Fruit fly (Drosophila melanogaster) whole organism, prepupa: Measurements from ENCODE around the gene CG31800.

ENCODE experiments used
- Blimp-1 ChIP-seq: fragments of 200-800 bp; sonication (Bioruptor generic); optimal IDR thresholded peaks from 3 replicates; lab custom pipeline; 2017; ENCODE audit warnings: missing biosample characterization, missing genetic modification characterization, mild to moderate bottlenecking, moderate library complexity, missing genetic modification reagents
- CG10631 ChIP-seq: fragments of 200-800 bp; sonication (Bioruptor generic); optimal IDR thresholded peaks from 2 replicates; lab custom pipeline; 2016; ENCODE audit warnings: missing biosample characterization, missing genetic modification characterization
- CG11902 ChIP-seq: fragments of 200-800 bp; sonication (Bioruptor generic); optimal IDR thresholded peaks from 3 replicates; lab custom pipeline; 2016; ENCODE audit warnings: missing biosample characterization, missing genetic modification characterization
- CG1621 ChIP-seq: fragments of 200-800 bp; sonication (Bioruptor generic); optimal IDR thresholded peaks from 3 replicates; lab custom pipeline; 2018; ENCODE audit warnings: missing biosample characterization, mild to moderate bottlenecking, missing genetic modification characterization
- CG16779 ChIP-seq: fragments of 200-800 bp; sonication (Bioruptor generic); optimal IDR thresholded peaks from 3 replicates; lab custom pipeline; 2017; ENCODE audit warnings: missing biosample characterization, mild to moderate bottlenecking, missing genetic modification characterization
- CG31627 ChIP-seq: fragments of 200-800 bp; sonication (Bioruptor generic); optimal IDR thresholded peaks from 3 replicates; lab custom pipeline; 2016; ENCODE audit warnings: missing biosample characterization, missing genetic modification characterization
- CG32006 ChIP-seq: fragments of 200-800 bp; sonication (Bioruptor generic); optimal IDR thresholded peaks from 3 replicates; lab custom pipeline; 2017; ENCODE audit warnings: missing biosample characterization, mild to moderate bottlenecking, missing genetic modification characterization
- CG34406 ChIP-seq: fragments of 200-800 bp; sonication (Bioruptor generic); optimal IDR thresholded peaks from 3 replicates; lab custom pipeline; 2016; ENCODE audit warnings: missing biosample characterization, missing genetic modification characterization
- CG6163 ChIP-seq: fragments of 200-800 bp; sonication (Bioruptor generic); IDR thresholded peaks from 3 replicates; pipeline ENCODE4 v1.3.6; 2022; ENCODE audit warnings: missing biosample characterization, missing genetic modification characterization
- CG6792 ChIP-seq: fragments of 200-800 bp; sonication (Bioruptor generic); optimal IDR thresholded peaks from 3 replicates; lab custom pipeline; 2016; ENCODE audit warnings: missing biosample characterization, missing genetic modification characterization
- CG6854 ChIP-seq: fragments of 200-800 bp; sonication (Bioruptor generic); optimal IDR thresholded peaks from 2 replicates; lab custom pipeline; 2017; ENCODE audit warnings: missing biosample characterization, mild to moderate bottlenecking, missing genetic modification characterization
- CG7368 ChIP-seq: fragments of 200-800 bp; sonication (Bioruptor generic); optimal IDR thresholded peaks from 3 replicates; lab custom pipeline; 2016; ENCODE audit warnings: missing biosample characterization, missing genetic modification characterization
- CG8119 ChIP-seq: fragments of 200-800 bp; sonication (Bioruptor generic); IDR thresholded peaks from 3 replicates; pipeline ENCODE4 v1.3.6; 2022; ENCODE audit warnings: missing biosample characterization, missing genetic modification characterization
- CG8319 ChIP-seq: fragments of 200-800 bp; sonication (Bioruptor generic); optimal IDR thresholded peaks from 3 replicates; lab custom pipeline; 2016; ENCODE audit warnings: missing biosample characterization, missing genetic modification characterization
- Eip78C ChIP-seq: fragments of 200-800 bp; sonication (Bioruptor generic); peaks from one replicate; lab custom pipeline; 2016; ENCODE audit warnings: missing biosample characterization, missing genetic modification characterization
- Eip93F ChIP-seq: fragments of 200-800 bp; sonication (Bioruptor generic); optimal IDR thresholded peaks from 2 replicates; lab custom pipeline; 2016; ENCODE audit warnings: missing biosample characterization, mild to moderate bottlenecking, missing genetic modification characterization
- Ets21C ChIP-seq: fragments of 200-800 bp; sonication (Bioruptor generic); optimal IDR thresholded peaks from 3 replicates; lab custom pipeline; 2016; ENCODE audit warnings: missing biosample characterization, missing genetic modification characterization
- Ets96B ChIP-seq: fragments of 200-800 bp; optimal IDR thresholded peaks from 2 replicates; lab custom pipeline; 2019; ENCODE audit warnings: missing biosample characterization, mild to moderate bottlenecking, missing genetic modification characterization, moderate library complexity
- Gug ChIP-seq: fragments of 200-800 bp; sonication (Bioruptor generic); IDR thresholded peaks from 2 replicates; pipeline ENCODE4 v1.3.6; 2022; ENCODE audit warnings: missing biosample characterization, missing genetic modification characterization
- Hr39 ChIP-seq: fragments of 200-800 bp; sonication (Bioruptor generic); optimal IDR thresholded peaks from 2 replicates; lab custom pipeline; 2016; ENCODE audit warnings: missing biosample characterization, missing genetic modification characterization
- Lpt ChIP-seq: fragments of 200-800 bp; sonication (Bioruptor generic); optimal IDR thresholded peaks from 3 replicates; lab custom pipeline; 2016; ENCODE audit warnings: missing biosample characterization, missing genetic modification characterization
- Sox102F ChIP-seq: fragments of 200-800 bp; sonication (Bioruptor generic); optimal IDR thresholded peaks from 2 replicates; lab custom pipeline; 2016; ENCODE audit warnings: missing biosample characterization, mild to moderate bottlenecking, missing genetic modification characterization
- Sox14 ChIP-seq: fragments of 200-800 bp; sonication (Bioruptor generic); optimal IDR thresholded peaks from 3 replicates; lab custom pipeline; 2016; ENCODE audit warnings: missing biosample characterization, missing genetic modification characterization
- Sox15 ChIP-seq: fragments of 200-800 bp; sonication (Bioruptor generic); optimal IDR thresholded peaks from 3 replicates; lab custom pipeline; 2016; ENCODE audit warnings: missing biosample characterization, missing genetic modification characterization
- achi ChIP-seq: fragments of 200-800 bp; sonication (Bioruptor generic); optimal IDR thresholded peaks from 3 replicates; lab custom pipeline; 2016; ENCODE audit warnings: missing biosample characterization, missing genetic modification characterization
- acj6 ChIP-seq: fragments of 200-800 bp; sonication (Bioruptor generic); optimal IDR thresholded peaks from 3 replicates; lab custom pipeline; 2016; ENCODE audit warnings: missing biosample characterization, missing genetic modification characterization
- cyc ChIP-seq: fragments of 200-800 bp; sonication (Bioruptor generic); optimal IDR thresholded peaks from 3 replicates; lab custom pipeline; 2016; ENCODE audit warnings: missing biosample characterization, missing genetic modification characterization
- dac ChIP-seq: fragments of 200-800 bp; sonication (Bioruptor generic); optimal IDR thresholded peaks from 2 replicates; lab custom pipeline; 2017; ENCODE audit warnings: missing biosample characterization, mild to moderate bottlenecking, missing genetic modification characterization
- dsx ChIP-seq: fragments of 200-800 bp; optimal IDR thresholded peaks from 3 replicates; lab custom pipeline; 2019; ENCODE audit warnings: missing biosample characterization, mild to moderate bottlenecking, missing genetic modification characterization, moderate library complexity; ENCODE audit not compliant: poor library complexity, severe bottlenecking
- eg ChIP-seq: fragments of 200-800 bp; sonication (Bioruptor generic); IDR thresholded peaks from 3 replicates; pipeline ENCODE4 v1.3.6; 2022; ENCODE audit warnings: missing biosample characterization, missing genetic modification characterization
- esn ChIP-seq: fragments of 200-800 bp; sonication (Bioruptor generic); optimal IDR thresholded peaks from 2 replicates; lab custom pipeline; 2016; ENCODE audit warnings: missing biosample characterization, mild to moderate bottlenecking, missing genetic modification characterization, moderate library complexity
- fkh ChIP-seq: fragments of 200-800 bp; sonication (Bioruptor generic); optimal IDR thresholded peaks from 3 replicates; lab custom pipeline; 2017; ENCODE audit warnings: missing biosample characterization, mild to moderate bottlenecking, missing genetic modification characterization, moderate library complexity
- net ChIP-seq: fragments of 200-800 bp; sonication (Bioruptor generic); optimal IDR thresholded peaks from 3 replicates; lab custom pipeline; 2016; ENCODE audit warnings: missing biosample characterization, missing genetic modification characterization
- pdm3 ChIP-seq: fragments of 200-800 bp; sonication (Bioruptor generic); optimal IDR thresholded peaks from 3 replicates; lab custom pipeline; 2016; ENCODE audit warnings: missing biosample characterization, missing genetic modification characterization
- salr ChIP-seq, 2 experiments: fragments of 200-800 bp; sonication (Bioruptor generic); optimal IDR thresholded peaks; 3 replicates each; lab custom pipeline; 2016 to 2018; ENCODE audit warnings: missing biosample characterization in 2 of 2, missing genetic modification characterization in 2 of 2, mild to moderate bottlenecking in 1 of 2
- spab ChIP-seq: fragments of 200-800 bp; sonication (Bioruptor generic); optimal IDR thresholded peaks from 2 replicates; lab custom pipeline; 2017; ENCODE audit warnings: missing biosample characterization, mild to moderate bottlenecking, missing genetic modification characterization, missing genetic modification reagents
- ss ChIP-seq, 2 experiments: fragments of 200-800 bp; sonication (Bioruptor generic); optimal IDR thresholded peaks; 2 replicates in 1 of 2; 3 replicates in 1 of 2; lab custom pipeline; 2017 to 2018; ENCODE audit warnings: mild to moderate bottlenecking in 2 of 2, missing biosample characterization in 2 of 2, missing genetic modification characterization in 2 of 2, moderate library complexity in 1 of 2
- topi ChIP-seq: fragments of 200-800 bp; sonication (Bioruptor generic); optimal IDR thresholded peaks from 3 replicates; lab custom pipeline; 2016; ENCODE audit warnings: missing biosample characterization, missing genetic modification characterization
- vri ChIP-seq: fragments of 200-800 bp; sonication (Bioruptor generic); optimal IDR thresholded peaks from 3 replicates; lab custom pipeline; 2016; ENCODE audit warnings: missing biosample characterization, mild to moderate bottlenecking, missing genetic modification characterization

CG31800 gene

dm6 chr2L:19071713-19072112, 37.3 kb upstream of the CG31800 start (continued):
- TF ChIP-seq CG11902 (GFP tag; lab: Kevin White, UChicago): no peak
- peak; percentile 20 for TF ChIP-seq topi (GFP tag; lab: Kevin White, UChicago)
- TF ChIP-seq salr (GFP tag; optimal IDR thresholded peaks at IDR 0.05; lab: Kevin White, UChicago): no peak
- no peak for TF ChIP-seq Sox14
- no peak for TF ChIP-seq CG8119
- TF ChIP-seq CG8319: no peak
- TF ChIP-seq Sox102F (GFP tag; lab: Kevin White, UChicago): no peak
- peak; percentile 9 for TF ChIP-seq Hr39 (GFP tag; lab: Kevin White, UChicago)
- TF ChIP-seq vri (GFP tag; lab: Kevin White, UChicago): no peak
- no peak for TF ChIP-seq fkh (GFP tag; lab: Kevin White, UChicago)
- TF ChIP-seq spab (GFP tag; lab: Kevin White, UChicago): no peak

dm6 chr2L:19069548-19070145, 35.3 kb upstream of the CG31800 start, which contains the start of gene CG10702:
Gene CG10702, minus strand, starts transcription at chr2L:19069851.
- TF ChIP-seq dac (GFP tag; lab: Kevin White, UChicago) (no peak), acj6 (no peak), CG34406 (GFP tag; lab: Kevin White, UChicago) (no peak), CG32006 (peak; percentile 47), Sox102F (GFP tag; lab: Kevin White, UChicago) (no peak), Eip78C (GFP tag; lab: Kevin White, UChicago) (peak; percentile 74), CG11902 (GFP tag; lab: Kevin White, UChicago) (no peak), Ets21C (GFP tag; lab: Kevin White, UChicago) (no peak), Eip93F (GFP tag; lab: Kevin White, UChicago) (no peak), vri (GFP tag; lab: Kevin White, UChicago) (no peak), net (no peak), eg (GFP tag; lab: Robert Waterston, UW) (peak; percentile 55; the same call in 2 of the 3 replicates), Sox15 (GFP tag; lab: Kevin White, UChicago) (no peak), CG16779 (tag; lab: Kevin White, UChicago) (no peak), achi (GFP tag; lab: Kevin White, UChicago) (no peak), Hr39 (GFP tag; lab: Kevin White, UChicago) (peak; percentile 1), esn (GFP tag; lab: Kevin White, UChicago) (no peak)
- TF ChIP-seq, all 60 proteins: peak for 4

- TF ChIP-seq Ets96B (no peak), net (no peak), salr (GFP tag; optimal IDR thresholded peaks at IDR 0.05; lab: Kevin White, UChicago) (no peak), pdm3 (no peak), CG1621 (tag; lab: Kevin White, UChicago) (no peak), ss (GFP tag; optimal IDR thresholded peaks at IDR 0.05; lab: Kevin White, UChicago) (no peak), CG16779 (tag; lab: Kevin White, UChicago) (no peak), CG6792 (GFP tag; lab: Kevin White, UChicago) (no peak), CG7368 (GFP tag; lab: Kevin White, UChicago) (no peak), spab (GFP tag; lab: Kevin White, UChicago) (no peak), CG8119 (no peak), CG31627 (GFP tag; lab: Kevin White, UChicago) (no peak), Lpt (GFP tag; lab: Kevin White, UChicago) (no peak)
Observed at dm6 chr2L:19068393-19068792, 34.0 kb upstream of the CG31800 start.

dm6 chr2L:19064706-19065105, 30.3 kb upstream of the CG31800 start, which contains the start of gene CG17343:
Gene CG17343, plus strand, starts transcription at chr2L:19064929.
- TF ChIP-seq CG6854 (GFP tag; lab: Kevin White, UChicago) (no peak), dsx (GFP tag; lab: Kevin White, UChicago) (no peak), Gug (GFP tag; lab: Robert Waterston, UW) (no peak), net (no peak), Lpt (GFP tag; lab: Kevin White, UChicago) (no peak), CG6163 (GFP tag; lab: Robert Waterston, UW) (no peak), CG10631 (GFP tag; lab: Kevin White, UChicago) (no peak), cyc (no peak), Blimp-1 (GFP tag; lab: Kevin White, UChicago) (no peak)
